Worm (Caenorhabditis elegans) whole organism, mixed stage, embryonic: ENCODE measurements around the gene F44G4.3.

Source experiments
- M03D4.4 ChIP-seq: sonication (generic microtip); optimal IDR thresholded peaks from 2 replicates; lab custom pipeline; 2017; ENCODE audit warnings: mild to moderate bottlenecking, missing genetic modification characterization, missing compliant biosample characterization
- bed-3 ChIP-seq: fragments of 200-800 bp; sonication (Bioruptor generic); optimal IDR thresholded peaks from 3 replicates; lab custom pipeline; 2018; ENCODE audit warnings: mild to moderate bottlenecking, missing genetic modification characterization, moderate library complexity, missing compliant biosample characterization
- blmp-1 ChIP-seq: fragments of 150-350 bp; optimal IDR thresholded peaks from 2 replicates; lab custom pipeline; 2014; ENCODE audit warnings: missing biosample characterization, missing genetic modification characterization
- ceh-39 ChIP-seq: fragments of 150-350 bp; optimal IDR thresholded peaks from 2 replicates; lab custom pipeline; 2014; ENCODE audit warnings: missing biosample characterization, missing genetic modification characterization
- ceh-83 ChIP-seq: fragments of 200-800 bp; sonication (Bioruptor generic); optimal IDR thresholded peaks from 2 replicates; lab custom pipeline; 2018; ENCODE audit warnings: mild to moderate bottlenecking, missing genetic modification characterization, missing compliant biosample characterization
- ces-1 ChIP-seq: fragments of 150-350 bp; optimal IDR thresholded peaks from 2 replicates; lab custom pipeline; 2014; ENCODE audit warnings: missing biosample characterization, missing genetic modification reagents, missing genetic modification characterization
- cnd-1 ChIP-seq: fragments of 200-800 bp; sonication (Bioruptor generic); optimal IDR thresholded peaks from 2 replicates; lab custom pipeline; 2018; ENCODE audit warnings: mild to moderate bottlenecking, missing genetic modification characterization, missing compliant biosample characterization
- drap-1 ChIP-seq: fragments of 200-800 bp; sonication (Bioruptor generic); optimal IDR thresholded peaks from 3 replicates; lab custom pipeline; 2018; ENCODE audit warnings: mild to moderate bottlenecking, missing genetic modification characterization, missing compliant biosample characterization
- elt-1 ChIP-seq: sonication (generic microtip); optimal IDR thresholded peaks from 2 replicates; lab custom pipeline; 2017; ENCODE audit warnings: missing genetic modification characterization, mild to moderate bottlenecking, missing compliant biosample characterization, antibody characterized with exemption, moderate library complexity, borderline replicate concordance; ENCODE audit not compliant: insufficient read depth
- elt-3 ChIP-seq: fragments of 150-350 bp; optimal IDR thresholded peaks from 2 replicates; lab custom pipeline; 2014; ENCODE audit warnings: missing biosample characterization, missing genetic modification characterization
- flh-1 ChIP-seq: fragments of 200-800 bp; sonication (Bioruptor generic); optimal IDR thresholded peaks from 2 replicates; lab custom pipeline; 2018; ENCODE audit warnings: mild to moderate bottlenecking, missing genetic modification characterization, moderate library complexity, missing compliant biosample characterization
- ham-2 ChIP-seq: fragments of 200-800 bp; sonication (Bioruptor generic); optimal IDR thresholded peaks from 2 replicates; lab custom pipeline; 2018; ENCODE audit warnings: mild to moderate bottlenecking, missing genetic modification characterization, missing compliant biosample characterization
- hlh-1 ChIP-seq: fragments of 150-350 bp; optimal IDR thresholded peaks from 2 replicates; lab custom pipeline; 2014; ENCODE audit warnings: missing biosample characterization, missing genetic modification reagents, missing genetic modification characterization
- lin-13 ChIP-seq: fragments of 150-350 bp; optimal IDR thresholded peaks from 2 replicates; lab custom pipeline; 2014; ENCODE audit warnings: missing biosample characterization, missing genetic modification characterization
- lin-32 ChIP-seq: fragments of 200-800 bp; sonication (Bioruptor generic); optimal IDR thresholded peaks from 2 replicates; lab custom pipeline; 2018; ENCODE audit warnings: mild to moderate bottlenecking, missing genetic modification characterization, missing compliant biosample characterization
- lsy-2 ChIP-seq: fragments of 150-350 bp; optimal IDR thresholded peaks from 2 replicates; lab custom pipeline; 2014; ENCODE audit warnings: missing biosample characterization, missing genetic modification characterization
- mab-5 ChIP-seq: fragments of 150-350 bp; optimal IDR thresholded peaks from 2 replicates; lab custom pipeline; 2014; ENCODE audit warnings: missing biosample characterization, missing genetic modification characterization
- mep-1 ChIP-seq: fragments of 150-350 bp; optimal IDR thresholded peaks from 2 replicates; lab custom pipeline; 2017; ENCODE audit warnings: missing biosample characterization, missing genetic modification reagents, missing genetic modification characterization, inconsistent platforms
- nhr-12 ChIP-seq: fragments of 150-350 bp; optimal IDR thresholded peaks from 2 replicates; lab custom pipeline; 2014; ENCODE audit warnings: missing biosample characterization, missing genetic modification characterization
- nhr-2 ChIP-seq: fragments of 150-350 bp; optimal IDR thresholded peaks from 2 replicates; lab custom pipeline; 2014; ENCODE audit warnings: missing biosample characterization, missing genetic modification characterization
- nhr-28 ChIP-seq: fragments of 150-350 bp; optimal IDR thresholded peaks from 2 replicates; lab custom pipeline; 2014; ENCODE audit warnings: missing biosample characterization, missing genetic modification characterization
- nhr-76 ChIP-seq: sonication (generic microtip); optimal IDR thresholded peaks from 2 replicates; lab custom pipeline; 2017; ENCODE audit warnings: missing biosample characterization, missing genetic modification characterization
- pha-4 ChIP-seq: fragments of 150-350 bp; optimal IDR thresholded peaks from 2 replicates; lab custom pipeline; 2018; ENCODE audit warnings: missing biosample characterization, missing genetic modification reagents, missing genetic modification characterization
- sem-2 ChIP-seq: fragments of 200-800 bp; sonication (Bioruptor generic); optimal IDR thresholded peaks from 2 replicates; lab custom pipeline; 2018; ENCODE audit warnings: mild to moderate bottlenecking, missing genetic modification characterization, missing compliant biosample characterization
- snpc-4 ChIP-seq: fragments of 150-350 bp; optimal IDR thresholded peaks from 2 replicates; lab custom pipeline; 2014; ENCODE audit warnings: missing biosample characterization, missing genetic modification characterization
- sptf-1 ChIP-seq: sonication (generic microtip); optimal IDR thresholded peaks from 2 replicates; lab custom pipeline; 2017; ENCODE audit warnings: mild to moderate bottlenecking, missing genetic modification characterization, moderate library complexity, missing compliant biosample characterization
- unc-39 ChIP-seq: fragments of 150-350 bp; optimal IDR thresholded peaks from 2 replicates; lab custom pipeline; 2014; ENCODE audit warnings: missing biosample characterization, missing genetic modification characterization
- unc-62 ChIP-seq: fragments of 150-350 bp; optimal IDR thresholded peaks from 2 replicates; lab custom pipeline; 2014; ENCODE audit warnings: missing biosample characterization, missing genetic modification reagents, missing genetic modification characterization
- zip-8 ChIP-seq: fragments of 150-350 bp; optimal IDR thresholded peaks from 2 replicates; lab custom pipeline; 2014; ENCODE audit warnings: missing biosample characterization, missing genetic modification characterization
- ztf-11 ChIP-seq: fragments of 150-350 bp; optimal IDR thresholded peaks from 2 replicates; lab custom pipeline; 2014; ENCODE audit warnings: missing biosample characterization, missing genetic modification characterization

Gene F44G4.3

DNA sequence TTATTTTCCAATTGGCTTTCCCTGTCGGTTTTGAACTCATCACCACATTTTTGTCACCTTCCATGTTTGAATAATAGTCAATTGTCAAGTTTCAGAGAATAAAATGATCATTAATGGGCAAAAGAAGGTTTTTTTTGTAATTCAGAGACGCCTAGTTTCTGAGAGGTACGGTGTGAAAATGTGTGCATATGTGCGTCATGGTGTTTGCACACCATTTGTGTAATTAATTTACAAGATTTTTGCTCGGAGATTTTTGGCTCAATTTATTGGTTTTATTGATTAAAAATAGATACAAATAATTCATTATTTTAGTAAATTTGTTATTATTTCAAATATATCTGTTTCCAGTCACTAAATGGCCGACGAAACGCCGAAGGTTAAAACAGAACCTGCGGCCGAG lies at the start of gene F44G4.3, which contains the start of gene tdp-1:
Gene F44G4.3 (minus strand): TSS at position 184 of the 400 bp plus-strand sequence.
Gene tdp-1 (plus strand): TSS at position 347 of the 400 bp plus-strand sequence.
- TF ChIP-seq blmp-1 (tag; lab: Kevin White, UChicago) (no peak), ces-1 (GFP tag; lab: Kevin White, UChicago) (peak; percentile 97), mep-1 (tag; lab: Kevin White, UChicago) (peak; percentile 1), M03D4.4 (peak; percentile 3), ceh-83 (GFP tag; lab: Kevin White, UChicago) (no peak), elt-3 (tag; lab: Kevin White, UChicago) (no peak), mab-5 (no peak), lsy-2 (tag; lab: Kevin White, UChicago) (peak; percentile 93), unc-62 (GFP tag; lab: Kevin White, UChicago) (no peak)

ce11 chrII:9042059-9042458 lies 44.6 kb upstream of the F44G4.3 start:
- no peak for TF ChIP-seq zip-8
- TF ChIP-seq lin-32 (GFP tag; lab: Kevin White, UChicago) = no peak
- TF ChIP-seq pha-4 (tag; lab: Kevin White, UChicago) = no peak
- no peak for TF ChIP-seq drap-1 (GFP tag; lab: Kevin White, UChicago)

ce11 chrII:9041306-9041705 lies 43.8 kb upstream of the F44G4.3 start, which contains the start of gene F37B12.3:
TSS of gene F37B12.3 (minus strand) at chrII:9041406.
- TF ChIP-seq nhr-12 (tag; lab: Kevin White, UChicago) (no peak), ces-1 (GFP tag; lab: Kevin White, UChicago) (no peak), lsy-2 (tag; lab: Kevin White, UChicago) (no peak), zip-8 (no peak), elt-1 (tag; lab: Kevin White, UChicago) (no peak), lin-32 (GFP tag; lab: Kevin White, UChicago) (no peak), nhr-28 (tag; lab: Kevin White, UChicago) (no peak), elt-3 (tag; lab: Kevin White, UChicago) (no peak), unc-39 (no peak), ztf-11 (tag; lab: Kevin White, UChicago) (no peak), M03D4.4 (no peak), lin-13 (tag; lab: Kevin White, UChicago) (no peak), mep-1 (tag; lab: Kevin White, UChicago) (no peak)

DNA sequence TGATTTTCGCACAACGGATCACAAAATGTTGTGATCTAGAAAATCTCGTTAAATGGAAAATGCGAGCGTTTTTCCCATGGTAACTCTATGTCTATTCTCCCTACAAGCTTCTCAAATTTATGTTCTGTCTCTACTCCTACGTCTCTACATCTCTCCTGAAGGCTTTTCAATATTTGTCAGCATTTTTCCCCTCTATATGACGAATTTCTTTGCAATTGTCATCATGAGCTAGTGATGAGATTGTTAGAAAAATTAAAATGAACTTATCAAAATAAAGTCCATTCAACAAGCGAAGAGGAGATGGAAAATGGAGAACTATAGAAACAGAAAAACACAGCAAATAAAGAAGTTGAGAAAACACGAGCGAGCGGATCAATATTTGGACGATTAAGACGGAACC lies 41.3 kb upstream of the F44G4.3 start:
- TF ChIP-seq mab-5 (no peak), elt-1 (tag; lab: Kevin White, UChicago) (no peak), nhr-28 (tag; lab: Kevin White, UChicago) (no peak)

DNA sequence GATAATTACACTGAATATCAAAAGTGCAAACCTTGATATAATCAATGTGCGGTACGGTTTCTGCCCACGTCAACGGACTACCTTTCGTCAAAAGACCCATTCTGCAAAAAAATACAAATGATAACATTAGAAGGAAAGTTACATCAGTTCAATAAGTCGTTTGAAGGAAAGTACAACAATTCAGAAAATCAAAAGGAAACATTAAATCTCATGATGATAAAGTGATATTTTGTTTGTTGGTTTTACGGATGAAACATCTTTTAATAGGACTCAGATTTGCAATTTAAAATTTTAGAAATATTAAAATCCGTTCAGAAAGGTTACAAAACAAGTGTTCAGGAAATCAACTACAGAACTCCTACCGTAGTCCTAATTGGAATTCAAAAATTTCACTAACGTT lies 40.7 kb upstream of the F44G4.3 start, which contains the start of gene gcs-1:
Gene gcs-1 (minus strand): TSS at position 101 of the 400 bp plus-strand sequence.
- TF ChIP-seq sem-2 (no peak), nhr-2 (no peak), flh-1 (GFP tag; lab: Kevin White, UChicago) (no peak), ham-2 (GFP tag; lab: Kevin White, UChicago) (no peak), ces-1 (GFP tag; lab: Kevin White, UChicago) (no peak), elt-1 (tag; lab: Kevin White, UChicago) (no peak), elt-3 (tag; lab: Kevin White, UChicago) (no peak), unc-39 (no peak), cnd-1 (tag; lab: Kevin White, UChicago) (no peak), ceh-39 (no peak), ztf-11 (tag; lab: Kevin White, UChicago) (no peak), nhr-12 (tag; lab: Kevin White, UChicago) (no peak), lin-13 (tag; lab: Kevin White, UChicago) (no peak), mab-5 (no peak)
- TF ChIP-seq, all 35 proteins: peak for 0

DNA sequence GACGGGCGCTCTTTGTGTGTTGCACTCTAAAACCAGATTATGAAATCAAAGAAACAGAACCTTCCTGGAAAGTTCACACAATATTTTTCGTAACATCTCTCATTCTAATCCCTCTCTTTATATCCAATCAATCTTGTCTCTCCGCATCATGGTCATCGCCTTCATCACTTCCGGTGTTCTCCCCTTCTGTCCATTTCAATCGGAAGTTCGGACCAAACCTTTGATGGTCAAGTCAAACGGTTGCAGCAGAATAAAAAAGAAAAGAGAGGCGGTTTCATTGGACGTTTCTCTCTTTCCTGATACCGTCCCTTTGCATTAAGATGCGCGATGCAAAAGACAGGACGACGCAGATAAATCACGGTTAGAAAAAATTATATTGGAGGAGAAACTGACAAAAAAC lies 35.6 kb upstream of the F44G4.3 start:
- TF ChIP-seq snpc-4 (tag; lab: Kevin White, UChicago) (no peak), M03D4.4 (no peak), nhr-76 (tag; lab: Kevin White, UChicago) (no peak), blmp-1 (tag; lab: Kevin White, UChicago) (no peak), ces-1 (GFP tag; lab: Kevin White, UChicago) (no peak), hlh-1 (no peak), elt-3 (tag; lab: Kevin White, UChicago) (no peak), sptf-1 (no peak), lin-32 (GFP tag; lab: Kevin White, UChicago) (no peak), bed-3 (GFP tag; lab: Kevin White, UChicago) (no peak), lsy-2 (tag; lab: Kevin White, UChicago) (no peak), ceh-83 (GFP tag; lab: Kevin White, UChicago) (no peak), flh-1 (GFP tag; lab: Kevin White, UChicago) (no peak), cnd-1 (tag; lab: Kevin White, UChicago) (no peak), pha-4 (tag; lab: Kevin White, UChicago) (no peak), lin-13 (tag; lab: Kevin White, UChicago) (no peak), mab-5 (no peak)
